Worm (Caenorhabditis elegans) whole organism, L4/young adult: ENCODE results near the gene Y55B1BR.8.

Experiments used
- W03F9.2 ChIP-seq: fragments of 150-350 bp; optimal IDR thresholded peaks from 2 replicates; lab custom pipeline; 2014; ENCODE audit warnings: missing biosample characterization, missing genetic modification characterization
- him-1 ChIP-seq: sonication (generic microtip); optimal IDR thresholded peaks from 2 replicates; lab custom pipeline; 2016; ENCODE audit warnings: missing genotype, missing genetic modification reagents, missing genetic modification characterization, missing compliant biosample characterization

DNA sequence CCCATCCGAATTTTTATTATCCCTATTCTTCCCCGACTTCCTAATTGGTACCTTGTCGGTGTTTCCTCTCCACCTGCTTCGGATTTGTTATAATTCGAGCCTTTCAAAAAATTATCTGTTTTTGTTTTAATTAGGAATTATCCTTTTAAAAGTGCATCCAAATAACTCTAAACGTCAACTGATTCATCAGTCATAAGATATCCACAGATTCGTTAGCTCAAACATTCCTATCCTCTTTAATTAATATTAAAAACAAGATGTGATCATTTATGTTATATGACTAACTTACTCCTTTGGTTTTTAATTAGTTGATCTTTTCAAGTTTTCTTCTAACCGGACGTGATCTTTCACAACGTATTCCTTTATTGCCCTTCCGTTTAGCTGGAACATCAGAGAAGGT, 2.7 kb downstream of the Y55B1BR.8 start:
- TF ChIP-seq W03F9.2 (tag; lab: Kevin White, UChicago) (no peak), him-1 (tag; lab: Kevin White, UChicago) (no peak)
